Fruit fly (Drosophila melanogaster) whole organism, embryonic: ENCODE data around the gene p115.

Experiments used
- CG10209 ChIP-seq: fragments of 200-800 bp; sonication (Bioruptor generic); optimal IDR thresholded peaks from 3 replicates; lab custom pipeline; 2017; ENCODE audit warnings: missing biosample characterization, mild to moderate bottlenecking, missing genetic modification characterization, missing genetic modification reagents
- CG10979 ChIP-seq: fragments of 200-800 bp; sonication (Bioruptor generic); optimal IDR thresholded peaks from 2 replicates; lab custom pipeline; 2018; ENCODE audit warnings: missing biosample characterization, mild to moderate bottlenecking, missing genetic modification characterization, moderate library complexity
- CG12104 ChIP-seq: fragments of 200-800 bp; sonication (Bioruptor generic); optimal IDR thresholded peaks from 3 replicates; lab custom pipeline; 2016; ENCODE audit warnings: missing biosample characterization, missing genetic modification characterization
- CG12155 ChIP-seq: fragments of 200-800 bp; sonication (Bioruptor generic); optimal IDR thresholded peaks from 3 replicates; lab custom pipeline; 2016; ENCODE audit warnings: missing biosample characterization, missing genetic modification characterization
- CG16813 ChIP-seq: fragments of 200-800 bp; sonication (Bioruptor generic); IDR thresholded peaks from 3 replicates; pipeline ENCODE4 v1.3.6; 2022; ENCODE audit warnings: missing biosample characterization, missing genetic modification characterization; ENCODE audit not compliant: partially characterized antibody
- CG16863 ChIP-seq: fragments of 200-800 bp; sonication (Bioruptor generic); optimal IDR thresholded peaks from 3 replicates; lab custom pipeline; 2016; ENCODE audit warnings: missing biosample characterization, missing genetic modification characterization
- CG17359 ChIP-seq: fragments of 200-800 bp; sonication (Bioruptor generic); optimal IDR thresholded peaks from 3 replicates; lab custom pipeline; 2018; ENCODE audit warnings: missing biosample characterization, mild to moderate bottlenecking, missing genetic modification characterization, moderate library complexity
- CG2116 ChIP-seq: fragments of 200-800 bp; sonication (Bioruptor generic); optimal IDR thresholded peaks from 3 replicates; lab custom pipeline; 2018; ENCODE audit warnings: missing biosample characterization, mild to moderate bottlenecking, missing genetic modification characterization
- CG3847 ChIP-seq: fragments of 200-800 bp; sonication (Bioruptor generic); IDR thresholded peaks from 2 replicates; pipeline ENCODE4 v1.3.6; 2022; ENCODE audit warnings: missing biosample characterization, missing genetic modification characterization
- CG4707 ChIP-seq: fragments of 200-800 bp; sonication (Bioruptor generic); optimal IDR thresholded peaks from 2 replicates; lab custom pipeline; 2018; ENCODE audit warnings: missing biosample characterization, mild to moderate bottlenecking, missing genetic modification characterization, moderate library complexity
- CG4854 ChIP-seq: fragments of 200-800 bp; sonication (Bioruptor generic); optimal IDR thresholded peaks from 2 replicates; lab custom pipeline; 2016; ENCODE audit warnings: missing biosample characterization, missing genetic modification characterization, inconsistent platforms
- CG5180 ChIP-seq: fragments of 200-800 bp; sonication (Bioruptor generic); optimal IDR thresholded peaks from 3 replicates; lab custom pipeline; 2017; ENCODE audit warnings: missing biosample characterization, missing genetic modification characterization, mild to moderate bottlenecking, moderate library complexity, missing genetic modification reagents
- CG6854 ChIP-seq: fragments of 200-800 bp; sonication (Bioruptor generic); optimal IDR thresholded peaks from 3 replicates; lab custom pipeline; 2017; ENCODE audit warnings: missing biosample characterization, mild to moderate bottlenecking, missing genetic modification characterization
- CG8478 ChIP-seq: fragments of >200 bp; optimal IDR thresholded peaks from 2 replicates; lab custom pipeline; 2018
- CG9876 ChIP-seq: fragments of 200-800 bp; sonication (Bioruptor generic); optimal IDR thresholded peaks from 2 replicates; lab custom pipeline; 2016; ENCODE audit warnings: missing biosample characterization, missing genetic modification characterization
- Chrac-16 ChIP-seq: fragments of 200-800 bp; sonication (Bioruptor generic); optimal IDR thresholded peaks from 3 replicates; lab custom pipeline; 2016; ENCODE audit warnings: missing biosample characterization, missing genetic modification characterization
- D ChIP-seq, 2 experiments: fragments of 200-800 bp in 1 of 2; fragments of >200 bp in 1 of 2; sonication (Bioruptor generic) in 1 of 2; optimal IDR thresholded peaks; 2 replicates in 1 of 2; 3 replicates in 1 of 2; lab custom pipeline; 2017; ENCODE audit warnings: mild to moderate bottlenecking in 1 of 2, missing biosample characterization in 1 of 2, missing genetic modification characterization in 1 of 2, missing genetic modification reagents in 1 of 2
- Dip3 ChIP-seq: fragments of 200-800 bp; sonication (Bioruptor generic); optimal IDR thresholded peaks from 3 replicates; lab custom pipeline; 2016; ENCODE audit warnings: missing biosample characterization, missing genetic modification characterization
- E2f2 ChIP-seq: fragments of 200-800 bp; sonication (Bioruptor generic); IDR thresholded peaks from 2 replicates; pipeline ENCODE4 v1.3.6; 2022; ENCODE audit warnings: missing biosample characterization, missing genetic modification characterization
- Ets65A ChIP-seq: fragments of 200-800 bp; sonication (Bioruptor generic); peaks from one replicate; lab custom pipeline; 2016; ENCODE audit warnings: missing biosample characterization, missing genetic modification characterization
- Myb ChIP-seq: fragments of 200-800 bp; sonication (Bioruptor generic); optimal IDR thresholded peaks from 2 replicates; lab custom pipeline; 2016; ENCODE audit warnings: missing biosample characterization, missing genetic modification characterization
- NC2β ChIP-seq: fragments of 200-800 bp; sonication (Bioruptor generic); optimal IDR thresholded peaks from 2 replicates; lab custom pipeline; 2016; ENCODE audit warnings: missing biosample characterization, missing genetic modification characterization
- Nf-YA ChIP-seq: fragments of 200-800 bp; sonication (Bioruptor generic); IDR thresholded peaks from 2 replicates; pipeline ENCODE4 v1.3.6; 2022; ENCODE audit warnings: missing biosample characterization, missing genetic modification characterization
- TFAM ChIP-seq: fragments of 200-800 bp; sonication (Bioruptor generic); optimal IDR thresholded peaks from 2 replicates; lab custom pipeline; 2017; ENCODE audit warnings: missing biosample characterization, missing genetic modification characterization, inconsistent platforms
- Xbp1 ChIP-seq: fragments of 200-800 bp; sonication (Bioruptor generic); optimal IDR thresholded peaks from 3 replicates; lab custom pipeline; 2016; ENCODE audit warnings: missing biosample characterization, mild to moderate bottlenecking, missing genetic modification characterization
- ab ChIP-seq: fragments of 200-800 bp; sonication (Bioruptor generic); optimal IDR thresholded peaks from 2 replicates; lab custom pipeline; 2016; ENCODE audit warnings: missing biosample characterization, missing genetic modification characterization
- ase ChIP-seq: fragments of 200-800 bp; sonication (Bioruptor generic); IDR thresholded peaks from 3 replicates; pipeline ENCODE4 v1.3.6; 2022; ENCODE audit warnings: missing biosample characterization, missing genetic modification characterization
- bbx ChIP-seq: fragments of 200-800 bp; sonication (Bioruptor generic); IDR thresholded peaks from 2 replicates; pipeline ENCODE4 v1.3.6; 2022; ENCODE audit warnings: missing biosample characterization, missing genetic modification characterization; ENCODE audit not compliant: partially characterized antibody
- bigmax ChIP-seq: fragments of 200-800 bp; sonication (Bioruptor generic); optimal IDR thresholded peaks from 2 replicates; lab custom pipeline; 2018; ENCODE audit warnings: missing biosample characterization, mild to moderate bottlenecking, missing genetic modification characterization
- da ChIP-seq: fragments of 200-800 bp; sonication (Bioruptor generic); optimal IDR thresholded peaks from 2 replicates; lab custom pipeline; 2016; ENCODE audit warnings: missing biosample characterization, missing genetic modification characterization
- disco-r ChIP-seq: fragments of 200-800 bp; sonication (Bioruptor generic); optimal IDR thresholded peaks from 2 replicates; lab custom pipeline; 2016; ENCODE audit warnings: missing biosample characterization, missing genetic modification characterization
- en ChIP-seq: fragments of 200-800 bp; sonication (Bioruptor generic); optimal IDR thresholded peaks from 2 replicates; lab custom pipeline; 2016; ENCODE audit warnings: missing biosample characterization, missing genetic modification characterization
- fd64A ChIP-seq: fragments of 200-800 bp; sonication (Bioruptor generic); optimal IDR thresholded peaks from 3 replicates; lab custom pipeline; 2018; ENCODE audit warnings: missing biosample characterization, mild to moderate bottlenecking, missing genetic modification characterization
- fu2 ChIP-seq: fragments of 200-800 bp; sonication (Bioruptor generic); optimal IDR thresholded peaks from 2 replicates; lab custom pipeline; 2016; ENCODE audit warnings: missing biosample characterization, missing genetic modification characterization
- gsb ChIP-seq: fragments of 200-800 bp; sonication (Bioruptor generic); IDR thresholded peaks from 2 replicates; pipeline ENCODE4 v1.3.6; 2022; ENCODE audit warnings: missing biosample characterization, missing genetic modification characterization
- hbn ChIP-seq: fragments of 200-800 bp; sonication (Bioruptor generic); IDR thresholded peaks from 2 replicates; pipeline ENCODE4 v1.3.6; 2022; ENCODE audit warnings: missing biosample characterization, missing genetic modification characterization; ENCODE audit not compliant: partially characterized antibody
- insv ChIP-seq, 2 experiments: fragments of 200-800 bp; sonication (Bioruptor generic); optimal IDR thresholded peaks; 3 replicates each; lab custom pipeline; 2016 to 2018; ENCODE audit warnings: missing biosample characterization in 2 of 2, missing genetic modification characterization in 2 of 2
- jigr1 ChIP-seq: fragments of 200-800 bp; sonication (Bioruptor generic); IDR thresholded peaks from 3 replicates; pipeline ENCODE4 v1.3.6; 2022; ENCODE audit warnings: missing biosample characterization, missing genetic modification characterization
- jumu ChIP-seq: fragments of 200-800 bp; sonication (Bioruptor generic); optimal IDR thresholded peaks from 3 replicates; lab custom pipeline; 2016; ENCODE audit warnings: missing biosample characterization, missing genetic modification characterization
- kay ChIP-seq: fragments of 200-800 bp; sonication (Bioruptor generic); optimal IDR thresholded peaks from 2 replicates; lab custom pipeline; 2016; ENCODE audit warnings: missing biosample characterization, missing genetic modification characterization
- mld ChIP-seq: fragments of 200-800 bp; sonication (Bioruptor generic); IDR thresholded peaks from 3 replicates; pipeline ENCODE4 v1.3.6; 2022; ENCODE audit warnings: missing biosample characterization, missing genetic modification characterization; ENCODE audit not compliant: partially characterized antibody
- rib ChIP-seq: fragments of 200-800 bp; sonication (Bioruptor generic); IDR thresholded peaks from 2 replicates; pipeline ENCODE4 v1.3.6; 2022; ENCODE audit warnings: missing biosample characterization, missing genetic modification characterization
- sd ChIP-seq: fragments of 200-800 bp; sonication (Bioruptor generic); optimal IDR thresholded peaks from 3 replicates; lab custom pipeline; 2018; ENCODE audit warnings: missing biosample characterization, mild to moderate bottlenecking, missing genetic modification characterization, moderate library complexity
- seq ChIP-seq: fragments of 200-800 bp; sonication (Bioruptor generic); IDR thresholded peaks from 2 replicates; pipeline ENCODE4 v1.3.6; 2022; ENCODE audit warnings: missing biosample characterization, missing genetic modification characterization
- sug ChIP-seq: fragments of 200-800 bp; optimal IDR thresholded peaks from 2 replicates; lab custom pipeline; 2019; ENCODE audit warnings: missing biosample characterization, mild to moderate bottlenecking, missing genetic modification characterization, moderate library complexity
- tio ChIP-seq: fragments of 200-800 bp; sonication (Bioruptor generic); optimal IDR thresholded peaks from 2 replicates; lab custom pipeline; 2017; ENCODE audit warnings: missing biosample characterization, missing genetic modification characterization, inconsistent platforms
- trem ChIP-seq: fragments of 200-800 bp; optimal IDR thresholded peaks from 3 replicates; lab custom pipeline; 2019; ENCODE audit warnings: missing biosample characterization, mild to moderate bottlenecking, missing genetic modification characterization, moderate library complexity
- unc-4 ChIP-seq: fragments of 200-800 bp; sonication (Bioruptor generic); IDR thresholded peaks from 2 replicates; pipeline ENCODE4 v1.3.6; 2022; ENCODE audit warnings: missing biosample characterization, missing genetic modification characterization; ENCODE audit not compliant: partially characterized antibody
- zen ChIP-seq: fragments of 200-800 bp; sonication (Bioruptor generic); optimal IDR thresholded peaks from 3 replicates; lab custom pipeline; 2018; ENCODE audit warnings: missing biosample characterization, mild to moderate bottlenecking, missing genetic modification characterization, moderate library complexity
- zen2 ChIP-seq: fragments of 200-800 bp; sonication (Bioruptor generic); IDR thresholded peaks from 3 replicates; pipeline ENCODE4 v1.3.6; 2022; ENCODE audit warnings: missing biosample characterization, missing genetic modification characterization; ENCODE audit not compliant: partially characterized antibody

Gene p115

dm6 chrX:7888386-7889024 is 5.3 kb upstream of the p115 start, which contains the start of gene Acat1 (continued):
- no peak for TF ChIP-seq disco-r (GFP tag; lab: Kevin White, UChicago)
- TF ChIP-seq en (GFP tag; lab: Kevin White, UChicago): peak; percentile 18
- TF ChIP-seq insv (GFP tag; optimal IDR thresholded peaks at IDR 0.05; lab: Kevin White, UChicago): peak; percentile 56 to 94
- no peak for TF ChIP-seq CG17359
- TF ChIP-seq Ets65A: peak; percentile 75
- no peak for TF ChIP-seq TFAM (GFP tag; lab: Kevin White, UChicago)
- TF ChIP-seq unc-4 (GFP tag; lab: Robert Waterston, UW): peak; percentile 50; the same call in 1 of the 2 replicates
- TF ChIP-seq CG4707 (GFP tag; lab: Kevin White, UChicago): no peak
- TF ChIP-seq bbx: 0 out of 2 replicates have a peak, but pooled peaks have one; percentile 14
- TF ChIP-seq mld (GFP tag; lab: Robert Waterston, UW): no peak
- TF ChIP-seq CG5180 (GFP tag; lab: Kevin White, UChicago): no peak
- TF ChIP-seq fd64A (GFP tag; lab: Kevin White, UChicago): no peak
- no peak for TF ChIP-seq CG4854 (GFP tag; lab: Kevin White, UChicago)
- TF ChIP-seq CG16863 (GFP tag; lab: Kevin White, UChicago): no peak
- peak; percentile 57 for TF ChIP-seq Chrac-16 (GFP tag; lab: Kevin White, UChicago)
- TF ChIP-seq seq: no peak
- peak; percentile 39 for TF ChIP-seq kay (GFP tag; lab: Kevin White, UChicago)
- peak; percentile 18; the same call in 1 of the 2 replicates for TF ChIP-seq hbn
- TF ChIP-seq rib: no peak
- TF ChIP-seq NC2β (GFP tag; lab: Kevin White, UChicago): peak; percentile 38
- TF ChIP-seq CG3847 (GFP tag; lab: Robert Waterston, UW): peak; percentile 53; the same call in 1 of the 2 replicates
- peak; percentile 65 for TF ChIP-seq CG12155 (GFP tag; lab: Kevin White, UChicago)
- TF ChIP-seq CG10209: peak; percentile 44
- TF ChIP-seq trem (tag; lab: Kevin White, UChicago): peak; percentile 52
- TF ChIP-seq E2f2 (GFP tag; lab: Robert Waterston, UW): peak; percentile 49; the same call in 1 of the 2 replicates
- no peak for TF ChIP-seq CG8478
- peak; percentile 88 for TF ChIP-seq Myb (GFP tag; lab: Kevin White, UChicago)
- peak; percentile 39 for TF ChIP-seq CG10979 (tag; lab: Kevin White, UChicago)
- no peak for TF ChIP-seq CG16813
- no peak for TF ChIP-seq ase
- TF ChIP-seq CG9876 (GFP tag; lab: Kevin White, UChicago): no peak
- peak; percentile 40 for TF ChIP-seq tio
- peak; percentile 34 for TF ChIP-seq zen (tag; lab: Kevin White, UChicago)
- TF ChIP-seq CG12104 (GFP tag; lab: Kevin White, UChicago): no peak
- no peak for TF ChIP-seq CG6854
- TF ChIP-seq da (GFP tag; lab: Kevin White, UChicago): no peak
- no peak for TF ChIP-seq sug
- TF ChIP-seq ab (GFP tag; lab: Kevin White, UChicago): no peak
- no peak for TF ChIP-seq sd (tag; lab: Kevin White, UChicago)
- no peak for TF ChIP-seq gsb
- TF ChIP-seq CG2116 (GFP tag; lab: Kevin White, UChicago): peak; percentile 73
- TF ChIP-seq bigmax (GFP tag; lab: Kevin White, UChicago): no peak
- peak; percentile 56 for TF ChIP-seq Xbp1 (GFP tag; lab: Kevin White, UChicago)
- 0 out of 2 replicates have a peak, but pooled peaks have one; percentile 11 for TF ChIP-seq Nf-YA (GFP tag; lab: Robert Waterston, UW)
- peak; percentile 46 for TF ChIP-seq jumu (GFP tag; lab: Kevin White, UChicago)
- no peak for TF ChIP-seq jigr1 (GFP tag; lab: Robert Waterston, UW)
- no peak for TF ChIP-seq D (optimal IDR thresholded peaks at IDR 0.05; lab: Kevin White, UChicago)
- no peak for TF ChIP-seq D (GFP tag; optimal IDR thresholded peaks at IDR 0.05; lab: Kevin White, UChicago)
- peak; percentile 71 for TF ChIP-seq Dip3 (GFP tag; lab: Kevin White, UChicago)
- TF ChIP-seq fu2 (GFP tag; lab: Kevin White, UChicago): peak; percentile 25
- TF ChIP-seq zen2: no peak
